Worm (Caenorhabditis elegans) whole organism, young adult: ENCODE data around the gene tsp-17.

ENCODE experiments used
- B0261.1 ChIP-seq: sonication (generic microtip); optimal IDR thresholded peaks from 2 replicates; lab custom pipeline; 2016; ENCODE audit warnings: mild to moderate bottlenecking, missing genetic modification characterization, moderate library complexity, missing compliant biosample characterization
- C17E4.6 ChIP-seq: fragments of 200-800 bp; sonication (Bioruptor generic); IDR thresholded peaks from 2 replicates; pipeline ENCODE4 v1.3.6; 2022; ENCODE audit warnings: missing genetic modification reagents, missing genetic modification characterization, missing compliant biosample characterization
- F23B12.7 ChIP-seq: sonication (generic microtip); optimal IDR thresholded peaks from 2 replicates; lab custom pipeline; 2017; ENCODE audit warnings: missing genetic modification characterization, mild to moderate bottlenecking, missing compliant biosample characterization, antibody characterized with exemption, moderate library complexity; ENCODE audit not compliant: insufficient read depth
- F33H1.4 ChIP-seq: fragments of 200-800 bp; sonication (Bioruptor generic); IDR thresholded peaks from 2 replicates; pipeline ENCODE4 v1.3.6; 2022; ENCODE audit warnings: missing genetic modification reagents, missing genetic modification characterization, missing compliant biosample characterization
- F37B4.10 ChIP-seq: fragments of 200-800 bp; sonication (Bioruptor generic); IDR thresholded peaks from 2 replicates; pipeline ENCODE4 v1.3.6; 2022; ENCODE audit warnings: missing genetic modification characterization, missing compliant biosample characterization
- F49E8.2 ChIP-seq: sonication (generic microtip); optimal IDR thresholded peaks from 3 replicates; lab custom pipeline; 2017; ENCODE audit warnings: missing genetic modification characterization, mild to moderate bottlenecking, missing compliant biosample characterization, antibody characterized with exemption, moderate library complexity; ENCODE audit not compliant: insufficient read depth
- K12H6.12 ChIP-seq: fragments of 200-800 bp; sonication (Bioruptor generic); optimal IDR thresholded peaks from 2 replicates; lab custom pipeline; 2018; ENCODE audit warnings: mild to moderate bottlenecking, missing genetic modification characterization, missing compliant biosample characterization
- Y67H2A.10 ChIP-seq: fragments of 200-800 bp; sonication (Bioruptor generic); conservative IDR thresholded peaks from 2 replicates; pipeline ENCODE4 v1.3.6; 2022; ENCODE audit warnings: missing genetic modification reagents, missing genetic modification characterization, missing compliant biosample characterization
- ZK185.1 ChIP-seq: sonication (generic microtip); optimal IDR thresholded peaks from 2 replicates; lab custom pipeline; 2016; ENCODE audit warnings: mild to moderate bottlenecking, missing genetic modification characterization, missing compliant biosample characterization; ENCODE audit not compliant: poor library complexity, severe bottlenecking
- ama-1 ChIP-seq, 3 experiments: fragments of 150-350 bp in 1 of 3; sonication (generic microtip) in 2 of 3; optimal IDR thresholded peaks; 2 replicates each; lab custom pipeline; 2014 to 2018; ENCODE audit warnings: missing biosample characterization in 2 of 3, missing genetic modification characterization in 2 of 3, missing genetic modification reagents in 2 of 3
- bed-1 ChIP-seq: fragments of 200-800 bp; sonication (Bioruptor generic); IDR thresholded peaks from 2 replicates; pipeline ENCODE4 v1.3.6; 2022; ENCODE audit warnings: missing genetic modification reagents, missing genetic modification characterization, missing compliant biosample characterization
- bed-2 ChIP-seq: fragments of 200-800 bp; sonication (Bioruptor generic); IDR thresholded peaks from 2 replicates; pipeline ENCODE4 v1.3.6; 2022; ENCODE audit warnings: missing genetic modification reagents, missing genetic modification characterization, missing compliant biosample characterization
- cebp-1 ChIP-seq, 2 experiments: fragments of 200-800 bp in 1 of 2; sonication (Bioruptor generic) in 1 of 2; sonication (generic microtip) in 1 of 2; IDR thresholded peaks in 1 of 2; optimal IDR thresholded peaks in 1 of 2; 2 replicates each; pipeline versions ENCODE4 v1.3.6 to Lab custom; 2017 to 2022; ENCODE audit warnings: missing compliant biosample characterization in 2 of 2, missing genetic modification characterization in 2 of 2, mild to moderate bottlenecking in 1 of 2, missing genetic modification reagents in 1 of 2, moderate library complexity in 1 of 2
- cebp-2 ChIP-seq: fragments of 200-800 bp; sonication (Bioruptor generic); IDR thresholded peaks from 2 replicates; pipeline ENCODE4 v1.3.6; 2022; ENCODE audit warnings: missing genetic modification characterization, missing compliant biosample characterization
- ceh-27 ChIP-seq: fragments of 200-800 bp; sonication (Bioruptor generic); optimal IDR thresholded peaks from 2 replicates; lab custom pipeline; 2018; ENCODE audit warnings: mild to moderate bottlenecking, missing genetic modification characterization, moderate library complexity, missing compliant biosample characterization
- ceh-91 ChIP-seq: fragments of 200-800 bp; sonication (Bioruptor generic); IDR thresholded peaks from 2 replicates; pipeline ENCODE4 v1.3.6; 2022; ENCODE audit warnings: missing genetic modification reagents, missing genetic modification characterization, missing compliant biosample characterization
- ets-4 ChIP-seq: fragments of 200-800 bp; sonication (Bioruptor generic); optimal IDR thresholded peaks from 2 replicates; lab custom pipeline; 2018; ENCODE audit warnings: mild to moderate bottlenecking, missing genetic modification characterization, missing compliant biosample characterization
- gei-17 ChIP-seq: fragments of 200-800 bp; sonication (Bioruptor generic); optimal IDR thresholded peaks from 2 replicates; lab custom pipeline; 2018; ENCODE audit warnings: mild to moderate bottlenecking, missing genetic modification characterization, missing compliant biosample characterization
- hmg-1.2 ChIP-seq: fragments of 200-800 bp; sonication (Bioruptor generic); IDR thresholded peaks from 2 replicates; pipeline ENCODE4 v1.3.6; 2022; ENCODE audit warnings: missing genetic modification reagents, missing genetic modification characterization, missing compliant biosample characterization
- hrde-1 ChIP-seq: sonication (generic microtip); optimal IDR thresholded peaks from 2 replicates; lab custom pipeline; 2016; ENCODE audit warnings: missing genetic modification characterization, mild to moderate bottlenecking, missing compliant biosample characterization, moderate library complexity, missing genotype, missing genetic modification reagents, borderline replicate concordance
- hsf-1 ChIP-seq: fragments of 200-800 bp; sonication (Bioruptor generic); IDR thresholded peaks from 2 replicates; pipeline ENCODE4 v1.3.6; 2022; ENCODE audit warnings: missing genetic modification reagents, missing genetic modification characterization, missing compliant biosample characterization
- lag-1 ChIP-seq: fragments of 200-800 bp; sonication (Bioruptor generic); IDR thresholded peaks from 2 replicates; pipeline ENCODE4 v1.3.6; 2022; ENCODE audit warnings: missing genetic modification reagents, missing genetic modification characterization, missing compliant biosample characterization
- lin-35 ChIP-seq, 3 experiments: fragments of 150-350 bp in 2 of 3; sonication (generic microtip) in 1 of 3; optimal IDR thresholded peaks; 2 replicates each; lab custom pipeline; 2014 to 2018; ENCODE audit warnings: missing biosample characterization in 3 of 3, missing genetic modification characterization in 3 of 3, missing genetic modification reagents in 3 of 3
- lir-1 ChIP-seq: fragments of 200-800 bp; sonication (Bioruptor generic); conservative IDR thresholded peaks from 2 replicates; pipeline ENCODE4 v1.3.6; 2022; ENCODE audit warnings: missing genetic modification reagents, missing genetic modification characterization, missing compliant biosample characterization
- madf-3 ChIP-seq: fragments of 200-800 bp; sonication (Bioruptor generic); IDR thresholded peaks from 2 replicates; pipeline ENCODE4 v1.3.6; 2022; ENCODE audit warnings: missing genetic modification reagents, missing genetic modification characterization, missing compliant biosample characterization
- mcd-1 ChIP-seq: fragments of 200-800 bp; sonication (Bioruptor generic); IDR thresholded peaks from 2 replicates; pipeline ENCODE4 v1.3.6; 2022; ENCODE audit warnings: missing genetic modification reagents, missing genetic modification characterization, missing compliant biosample characterization
- mel-28 ChIP-seq: sonication (generic microtip); optimal IDR thresholded peaks from 2 replicates; lab custom pipeline; 2016; ENCODE audit warnings: borderline replicate concordance, mild to moderate bottlenecking, missing genetic modification characterization, missing compliant biosample characterization
- mes-4 ChIP-seq: sonication (generic microtip); optimal IDR thresholded peaks from 2 replicates; lab custom pipeline; 2016; ENCODE audit warnings: missing genotype, missing genetic modification characterization, missing compliant biosample characterization
- mxl-1 ChIP-seq: sonication (generic microtip); optimal IDR thresholded peaks from 2 replicates; lab custom pipeline; 2016; ENCODE audit warnings: missing genetic modification characterization, missing compliant biosample characterization
- nfya-1 ChIP-seq: sonication (generic microtip); optimal IDR thresholded peaks from 2 replicates; lab custom pipeline; 2017; ENCODE audit warnings: antibody characterized with exemption, missing compliant biosample characterization, missing genetic modification characterization, borderline replicate concordance; ENCODE audit not compliant: insufficient read depth
- nfya-2 ChIP-seq: fragments of 200-800 bp; sonication (Bioruptor generic); IDR thresholded peaks from 2 replicates; pipeline ENCODE4 v1.3.6; 2022; ENCODE audit warnings: missing genetic modification reagents, missing genetic modification characterization, missing compliant biosample characterization
- nfyb-1 ChIP-seq: fragments of 200-800 bp; sonication (Bioruptor generic); IDR thresholded peaks from 2 replicates; pipeline ENCODE4 v1.3.6; 2022; ENCODE audit warnings: missing genetic modification reagents, missing genetic modification characterization, missing compliant biosample characterization
- nhr-120 ChIP-seq: fragments of 200-800 bp; sonication (Bioruptor generic); IDR thresholded peaks from 2 replicates; pipeline ENCODE4 v1.3.6; 2022; ENCODE audit warnings: missing genetic modification characterization, missing compliant biosample characterization
- nhr-27 ChIP-seq: fragments of 200-800 bp; sonication (Bioruptor generic); optimal IDR thresholded peaks from 2 replicates; lab custom pipeline; 2018; ENCODE audit warnings: mild to moderate bottlenecking, missing genetic modification characterization, moderate library complexity, missing compliant biosample characterization
- nhr-80 ChIP-seq: sonication (generic microtip); optimal IDR thresholded peaks from 2 replicates; lab custom pipeline; 2016; ENCODE audit warnings: missing genetic modification characterization, missing compliant biosample characterization
- nhr-90 ChIP-seq: sonication (generic microtip); optimal IDR thresholded peaks from 2 replicates; lab custom pipeline; 2016; ENCODE audit warnings: missing genotype, mild to moderate bottlenecking, missing genetic modification characterization, missing compliant biosample characterization
- snpc-3.4 ChIP-seq: sonication (generic microtip); optimal IDR thresholded peaks from 2 replicates; lab custom pipeline; 2017; ENCODE audit warnings: missing genetic modification characterization, mild to moderate bottlenecking, missing compliant biosample characterization, antibody characterized with exemption, moderate library complexity, missing genotype, missing genetic modification reagents
- snpc-4 ChIP-seq, 5 experiments: fragments of 150-350 bp in 1 of 5; sonication (generic microtip) in 4 of 5; optimal IDR thresholded peaks; 2 replicates each; lab custom pipeline; 2014 to 2018; ENCODE audit warnings: missing genetic modification characterization in 5 of 5, missing biosample characterization in 3 of 5, antibody characterized with exemption in 2 of 5, mild to moderate bottlenecking in 2 of 5, missing compliant biosample characterization in 2 of 5, missing genotype in 2 of 5, moderate library complexity in 2 of 5, missing genetic modification reagents in 1 of 5
- sptf-2 ChIP-seq: fragments of 200-800 bp; sonication (Bioruptor generic); optimal IDR thresholded peaks from 2 replicates; lab custom pipeline; 2018; ENCODE audit warnings: mild to moderate bottlenecking, missing genetic modification characterization, missing compliant biosample characterization
- tbp1 ChIP-seq: fragments of 200-800 bp; sonication (Bioruptor generic); optimal IDR thresholded peaks from 2 replicates; lab custom pipeline; 2018; ENCODE audit warnings: mild to moderate bottlenecking, missing genetic modification characterization, missing compliant biosample characterization
- unc-62 ChIP-seq: fragments of 150-350 bp; optimal IDR thresholded peaks from 2 replicates; lab custom pipeline; 2014; ENCODE audit warnings: missing biosample characterization, missing genetic modification reagents, missing genetic modification characterization
- ztf-3 ChIP-seq: fragments of 200-800 bp; sonication (Bioruptor generic); optimal IDR thresholded peaks from 2 replicates; lab custom pipeline; 2018; ENCODE audit warnings: mild to moderate bottlenecking, missing genetic modification characterization, missing compliant biosample characterization

The tsp-17 gene

ce11 chrX:3631550-3631949 lies 49.4 kb upstream of the tsp-17 start (continued):
- no peak for TF ChIP-seq cebp-1 (GFP tag; IDR thresholded peaks at IDR 0.05; lab: Robert Waterston, UW)
- no peak for TF ChIP-seq cebp-1 (tag; optimal IDR thresholded peaks at IDR 0.05; lab: Kevin White, UChicago)
- peak; percentile 82; the same call in 1 of the 2 replicates for TF ChIP-seq bed-2 (GFP tag; lab: Robert Waterston, UW)
- no peak for TF ChIP-seq K12H6.12 (tag; lab: Kevin White, UChicago)
- no peak for TF ChIP-seq tbp1 (GFP tag; lab: Kevin White, UChicago)
- TF ChIP-seq nfyb-1 (GFP tag; lab: Robert Waterston, UW), result peak; percentile 51; the same call in 1 of the 2 replicates
- no peak for TF ChIP-seq mes-4
- TF ChIP-seq nhr-90 (tag; lab: Kevin White, UChicago), result no peak
- TF ChIP-seq snpc-4 (GFP tag; optimal IDR thresholded peaks at IDR 0.05; lab: Kevin White, UChicago), result no peak
- no peak for TF ChIP-seq snpc-4 (tag; optimal IDR thresholded peaks at IDR 0.05; lab: Kevin White, UChicago)
- TF ChIP-seq nhr-120 (GFP tag; lab: Robert Waterston, UW), result 0 out of 2 replicates have a peak, but pooled peaks have one; percentile 33
- TF ChIP-seq mxl-1 (tag; lab: Kevin White, UChicago), result no peak
- 0 out of 2 replicates have a peak, but pooled peaks have one; percentile 52 for TF ChIP-seq bed-1 (GFP tag; lab: Robert Waterston, UW)
- no peak for TF ChIP-seq F23B12.7 (tag; lab: Kevin White, UChicago)
- TF ChIP-seq C17E4.6 (GFP tag; lab: Robert Waterston, UW), result no peak
- no peak for TF ChIP-seq lag-1 (GFP tag; lab: Robert Waterston, UW)
- TF ChIP-seq nfya-1, result no peak
- TF ChIP-seq ceh-27 (GFP tag; lab: Kevin White, UChicago), result no peak
- no peak for TF ChIP-seq snpc-3.4 (tag; lab: Kevin White, UChicago)
- TF ChIP-seq nfya-2 (GFP tag; lab: Robert Waterston, UW), result 0 out of 2 replicates have a peak, but pooled peaks have one; percentile 13
- 0 out of 2 replicates have a peak, but pooled peaks have one; percentile 46 for TF ChIP-seq ceh-91 (GFP tag; lab: Robert Waterston, UW)
- no peak for TF ChIP-seq ZK185.1 (tag; lab: Kevin White, UChicago)
- no peak for TF ChIP-seq mel-28 (tag; lab: Kevin White, UChicago)
- no peak for TF ChIP-seq hrde-1 (tag; lab: Kevin White, UChicago)
- TF ChIP-seq hsf-1 (GFP tag; lab: Robert Waterston, UW), result no peak; the same call in none of the 2 replicates
- no peak for TF ChIP-seq nhr-80
- no peak for TF ChIP-seq F49E8.2 (tag; lab: Kevin White, UChicago)
- no peak for TF ChIP-seq gei-17 (GFP tag; lab: Kevin White, UChicago)
- TF ChIP-seq madf-3 (GFP tag; lab: Robert Waterston, UW), result peak; percentile 39; the same call in 1 of the 2 replicates
- TF ChIP-seq mcd-1 (GFP tag; lab: Robert Waterston, UW), result no peak
- no peak for TF ChIP-seq B0261.1 (tag; lab: Kevin White, UChicago)
- TF ChIP-seq cebp-2, result 0 out of 2 replicates have a peak, but pooled peaks have one; percentile 54
- no peak for TF ChIP-seq lir-1 (GFP tag; lab: Robert Waterston, UW)
- TF ChIP-seq nhr-27 (tag; lab: Kevin White, UChicago), result no peak
- TF ChIP-seq F33H1.4, result 0 out of 2 replicates have a peak, but pooled peaks have one; percentile 6
- TF ChIP-seq lin-35 (GFP tag; optimal IDR thresholded peaks at IDR 0.05; lab: Kevin White, UChicago), result no peak
- no peak for TF ChIP-seq Y67H2A.10 (GFP tag; lab: Robert Waterston, UW)
- TF ChIP-seq hmg-1.2 (GFP tag; lab: Robert Waterston, UW), result no peak
- peak; percentile 72 for TF ChIP-seq unc-62 (GFP tag; lab: Kevin White, UChicago)
- no peak for TF ChIP-seq ztf-3 (GFP tag; lab: Kevin White, UChicago)
- TF ChIP-seq sptf-2 (GFP tag; lab: Kevin White, UChicago), result no peak
- peak; percentile 97 for TF ChIP-seq F37B4.10 (GFP tag; lab: Robert Waterston, UW)
- no peak for TF ChIP-seq ets-4 (GFP tag; lab: Kevin White, UChicago)
- TF ChIP-seq ama-1 (optimal IDR thresholded peaks at IDR 0.05; lab: Kevin White, UChicago), result no peak
- no peak for TF ChIP-seq ama-1 (GFP tag; optimal IDR thresholded peaks at IDR 0.05; lab: Kevin White, UChicago)
